Worm (Caenorhabditis elegans): ENCODE data around the gene F48E8.2.

- TF ChIP-seq nhr-237 (tag; optimal IDR thresholded peaks at IDR 0.05) = no peak
- TF ChIP-seq lsy-2 (tag; optimal IDR thresholded peaks at IDR 0.05) = no peak
- TF ChIP-seq elt-3 (tag; optimal IDR thresholded peaks at IDR 0.05) = no peak
Observed at ce11 chrIII:5504725-5505473, 40.7 kb downstream of the F48E8.2 start.

All from whole organism, mixed stage, embryonic.